Worm (Caenorhabditis elegans) whole organism, L2 larva: Measurements from ENCODE around the gene flp-3.
A peak's percentile ranks its signal among the peaks of the same experiment; 100 is the strongest.

Source experiments
- C34F6.9 ChIP-seq: fragments of 150-350 bp; optimal IDR thresholded peaks from 2 replicates; lab custom pipeline; 2014; ENCODE audit warnings: missing biosample characterization, missing genetic modification characterization
- F13H6.1 ChIP-seq: sonication (generic microtip); optimal IDR thresholded peaks from 2 replicates; lab custom pipeline; 2016; ENCODE audit warnings: missing genetic modification characterization, missing compliant biosample characterization
- R02D3.7 ChIP-seq: fragments of 150-350 bp; optimal IDR thresholded peaks from 2 replicates; lab custom pipeline; 2014; ENCODE audit warnings: missing biosample characterization, missing genetic modification characterization
- Y55F3AM.14 ChIP-seq: fragments of 200-800 bp; sonication (Bioruptor generic); optimal IDR thresholded peaks from 2 replicates; lab custom pipeline; 2018; ENCODE audit warnings: mild to moderate bottlenecking, missing genetic modification characterization, missing compliant biosample characterization
- ZK546.5 ChIP-seq: sonication (generic microtip); optimal IDR thresholded peaks from 2 replicates; lab custom pipeline; 2017; ENCODE audit warnings: missing biosample characterization, missing genetic modification characterization
- alr-1 ChIP-seq: fragments of 150-350 bp; optimal IDR thresholded peaks from 2 replicates; lab custom pipeline; 2014; ENCODE audit warnings: missing biosample characterization, missing genetic modification characterization
- aly-2 ChIP-seq: fragments of 150-350 bp; optimal IDR thresholded peaks from 2 replicates; lab custom pipeline; 2014; ENCODE audit warnings: missing biosample characterization, missing genetic modification characterization
- ama-1 ChIP-seq: fragments of 150-350 bp; optimal IDR thresholded peaks from 2 replicates; lab custom pipeline; 2018; ENCODE audit warnings: inconsistent platforms
- blmp-1 ChIP-seq: sonication (generic microtip); optimal IDR thresholded peaks from 2 replicates; lab custom pipeline; 2017; ENCODE audit warnings: missing genetic modification characterization, mild to moderate bottlenecking, missing compliant biosample characterization, antibody characterized with exemption, moderate library complexity; ENCODE audit not compliant: insufficient read depth
- ceh-16 ChIP-seq: fragments of 150-350 bp; optimal IDR thresholded peaks from 2 replicates; lab custom pipeline; 2014; ENCODE audit warnings: missing biosample characterization, missing genetic modification characterization
- ceh-82 ChIP-seq: fragments of 150-350 bp; optimal IDR thresholded peaks from 2 replicates; lab custom pipeline; 2014; ENCODE audit warnings: missing biosample characterization, missing genetic modification characterization
- crh-2 ChIP-seq: sonication (generic microtip); optimal IDR thresholded peaks from 2 replicates; lab custom pipeline; 2017; ENCODE audit warnings: missing biosample characterization, missing genetic modification characterization
- dmd-4 ChIP-seq: sonication (generic microtip); optimal IDR thresholded peaks from 2 replicates; lab custom pipeline; 2017; ENCODE audit warnings: missing biosample characterization, missing genetic modification characterization
- egl-27 ChIP-seq: sonication (generic microtip); optimal IDR thresholded peaks from 3 replicates; lab custom pipeline; 2017; ENCODE audit warnings: missing biosample characterization, missing genetic modification reagents, missing genetic modification characterization
- elt-1 ChIP-seq: fragments of 150-350 bp; optimal IDR thresholded peaks from 2 replicates; lab custom pipeline; 2014; ENCODE audit warnings: missing biosample characterization, missing genetic modification characterization
- elt-3 ChIP-seq: sonication (generic microtip); optimal IDR thresholded peaks from 2 replicates; lab custom pipeline; 2017; ENCODE audit warnings: missing biosample characterization, missing genetic modification characterization
- fos-1 ChIP-seq: fragments of 150-350 bp; optimal IDR thresholded peaks from 2 replicates; lab custom pipeline; 2014; ENCODE audit warnings: missing biosample characterization, missing genetic modification characterization
- gmeb-1 ChIP-seq: fragments of 150-350 bp; optimal IDR thresholded peaks from 2 replicates; lab custom pipeline; 2014; ENCODE audit warnings: missing biosample characterization, missing genetic modification characterization
- lin-11 ChIP-seq: fragments of 150-350 bp; sonication (generic microtip); optimal IDR thresholded peaks from 2 replicates; lab custom pipeline; 2014; ENCODE audit warnings: missing biosample characterization, missing genetic modification characterization, inconsistent platforms, mixed read lengths
- lin-39 ChIP-seq: fragments of 150-350 bp; optimal IDR thresholded peaks from 2 replicates; lab custom pipeline; 2014; ENCODE audit warnings: missing biosample characterization, missing genetic modification reagents, missing genetic modification characterization
- lsy-2 ChIP-seq, 2 experiments: fragments of 150-350 bp in 1 of 2; sonication (generic microtip) in 1 of 2; optimal IDR thresholded peaks; 2 replicates each; lab custom pipeline; 2014 to 2017; ENCODE audit warnings: missing biosample characterization in 2 of 2, missing genetic modification characterization in 2 of 2
- mab-5 ChIP-seq: fragments of 150-350 bp; optimal IDR thresholded peaks from 2 replicates; lab custom pipeline; 2014; ENCODE audit warnings: missing biosample characterization, missing genetic modification characterization
- mbf-1 ChIP-seq: sonication (generic microtip); optimal IDR thresholded peaks from 2 replicates; lab custom pipeline; 2017; ENCODE audit warnings: missing biosample characterization, missing genetic modification characterization
- mdl-1 ChIP-seq, 2 experiments: fragments of 150-350 bp in 1 of 2; sonication (generic microtip) in 1 of 2; optimal IDR thresholded peaks; 2 replicates each; lab custom pipeline; 2017; ENCODE audit warnings: missing biosample characterization in 2 of 2, missing genetic modification characterization in 2 of 2
- nhr-10 ChIP-seq: sonication (generic microtip); optimal IDR thresholded peaks from 2 replicates; lab custom pipeline; 2017; ENCODE audit warnings: missing biosample characterization, missing genetic modification characterization
- nhr-11 ChIP-seq: fragments of 150-350 bp; optimal IDR thresholded peaks from 2 replicates; lab custom pipeline; 2014; ENCODE audit warnings: missing biosample characterization, missing genetic modification characterization
- nhr-12 ChIP-seq: fragments of 150-350 bp; optimal IDR thresholded peaks from 2 replicates; lab custom pipeline; 2014; ENCODE audit warnings: missing biosample characterization, missing genetic modification characterization
- nhr-129 ChIP-seq: fragments of 150-350 bp; optimal IDR thresholded peaks from 2 replicates; lab custom pipeline; 2014; ENCODE audit warnings: missing biosample characterization, missing genetic modification characterization
- nhr-21 ChIP-seq: fragments of 150-350 bp; optimal IDR thresholded peaks from 2 replicates; lab custom pipeline; 2014; ENCODE audit warnings: missing biosample characterization, missing genetic modification characterization
- nhr-23 ChIP-seq: fragments of 150-350 bp; optimal IDR thresholded peaks from 2 replicates; lab custom pipeline; 2014; ENCODE audit warnings: missing biosample characterization, missing genetic modification reagents, missing genetic modification characterization
- nhr-237 ChIP-seq: fragments of 150-350 bp; optimal IDR thresholded peaks from 2 replicates; lab custom pipeline; 2014; ENCODE audit warnings: missing biosample characterization, missing genetic modification characterization
- nhr-25 ChIP-seq: fragments of 150-350 bp; sonication (generic microtip); optimal IDR thresholded peaks from 3 replicates; lab custom pipeline; 2014; ENCODE audit warnings: missing biosample characterization, missing genetic modification characterization
- nhr-6 ChIP-seq: fragments of 150-350 bp; optimal IDR thresholded peaks from 2 replicates; lab custom pipeline; 2014; ENCODE audit warnings: missing biosample characterization, missing genetic modification characterization
- nhr-77 ChIP-seq: fragments of 150-350 bp; optimal IDR thresholded peaks from 2 replicates; lab custom pipeline; 2014; ENCODE audit warnings: missing biosample characterization, missing genetic modification characterization
- peb-1 ChIP-seq: fragments of 150-350 bp; optimal IDR thresholded peaks from 2 replicates; lab custom pipeline; 2014; ENCODE audit warnings: missing biosample characterization, missing genetic modification characterization
- sem-4 ChIP-seq: fragments of 150-350 bp; optimal IDR thresholded peaks from 2 replicates; lab custom pipeline; 2014; ENCODE audit warnings: missing biosample characterization, missing genetic modification reagents, missing genetic modification characterization
- skn-1 ChIP-seq: sonication (generic microtip); optimal IDR thresholded peaks from 2 replicates; lab custom pipeline; 2017; ENCODE audit warnings: missing biosample characterization, missing genetic modification characterization
- sma-3 ChIP-seq: sonication (generic microtip); optimal IDR thresholded peaks from 2 replicates; lab custom pipeline; 2016; ENCODE audit warnings: missing genetic modification reagents, missing genetic modification characterization, missing compliant biosample characterization
- sma-9 ChIP-seq, 2 experiments: fragments of 150-350 bp in 1 of 2; sonication (generic microtip) in 1 of 2; optimal IDR thresholded peaks; 2 replicates each; lab custom pipeline; 2014 to 2016; ENCODE audit warnings: missing genetic modification characterization in 2 of 2, mild to moderate bottlenecking in 1 of 2, missing biosample characterization in 1 of 2, missing compliant biosample characterization in 1 of 2, missing genetic modification reagents in 1 of 2, moderate library complexity in 1 of 2
- snpc-4 ChIP-seq: fragments of 150-350 bp; optimal IDR thresholded peaks from 2 replicates; lab custom pipeline; 2014; ENCODE audit warnings: missing biosample characterization, missing genetic modification characterization
- unc-39 ChIP-seq: fragments of 150-350 bp; optimal IDR thresholded peaks from 2 replicates; lab custom pipeline; 2014; ENCODE audit warnings: missing biosample characterization, missing genetic modification characterization
- unc-55 ChIP-seq: fragments of 150-350 bp; sonication (generic microtip); optimal IDR thresholded peaks from 3 replicates; lab custom pipeline; 2014; ENCODE audit warnings: missing biosample characterization, missing genetic modification reagents, missing genetic modification characterization
- unc-62 ChIP-seq: fragments of 150-350 bp; optimal IDR thresholded peaks from 2 replicates; lab custom pipeline; 2014; ENCODE audit warnings: missing biosample characterization, missing genetic modification reagents, missing genetic modification characterization
- zag-1 ChIP-seq: fragments of 150-350 bp; optimal IDR thresholded peaks from 2 replicates; lab custom pipeline; 2014; ENCODE audit warnings: missing biosample characterization, missing genetic modification characterization
- ztf-1 ChIP-seq: fragments of 200-800 bp; sonication (Bioruptor generic); conservative IDR thresholded peaks from 2 replicates; pipeline ENCODE4 v1.3.6; 2022; ENCODE audit warnings: missing genetic modification characterization, missing compliant biosample characterization
- ztf-11 ChIP-seq: sonication (generic microtip); optimal IDR thresholded peaks from 2 replicates; lab custom pipeline; 2017; ENCODE audit warnings: missing biosample characterization, missing genetic modification characterization
- ztf-4 ChIP-seq: fragments of 150-350 bp; optimal IDR thresholded peaks from 2 replicates; lab custom pipeline; 2014; ENCODE audit warnings: missing biosample characterization, missing genetic modification characterization

flp-3 gene

DNA sequence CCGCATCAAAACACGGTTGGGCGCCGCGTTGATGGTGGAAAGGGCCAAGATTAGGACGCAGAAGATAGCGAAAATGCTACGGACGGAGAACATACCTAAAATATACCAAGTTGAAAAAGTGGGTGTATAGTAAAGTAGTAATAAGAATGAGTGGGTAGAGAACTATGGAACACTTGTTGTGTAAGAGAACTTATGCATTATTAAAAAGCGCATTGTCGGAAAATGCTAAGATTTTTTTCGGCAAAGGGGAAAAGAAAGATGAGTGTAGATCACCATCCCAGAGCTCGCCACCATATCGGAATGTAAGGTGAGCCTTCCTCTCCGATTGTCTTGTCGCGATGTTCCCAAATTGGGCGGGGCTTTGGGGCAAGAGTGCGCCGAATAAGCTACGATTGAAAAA, 4.9 kb downstream of the flp-3 start, which contains the start of gene flp-28:
Gene flp-28, minus strand, starts transcription at position 101 of the 400 bp plus-strand sequence.
- TF ChIP-seq skn-1 (tag; lab: Kevin White, UChicago) (no peak), lin-39 (tag; lab: Kevin White, UChicago) (no peak), ceh-16 (tag; lab: Kevin White, UChicago) (no peak), sem-4 (no peak), nhr-77 (tag; lab: Kevin White, UChicago) (no peak), R02D3.7 (tag; lab: Kevin White, UChicago) (no peak)

DNA sequence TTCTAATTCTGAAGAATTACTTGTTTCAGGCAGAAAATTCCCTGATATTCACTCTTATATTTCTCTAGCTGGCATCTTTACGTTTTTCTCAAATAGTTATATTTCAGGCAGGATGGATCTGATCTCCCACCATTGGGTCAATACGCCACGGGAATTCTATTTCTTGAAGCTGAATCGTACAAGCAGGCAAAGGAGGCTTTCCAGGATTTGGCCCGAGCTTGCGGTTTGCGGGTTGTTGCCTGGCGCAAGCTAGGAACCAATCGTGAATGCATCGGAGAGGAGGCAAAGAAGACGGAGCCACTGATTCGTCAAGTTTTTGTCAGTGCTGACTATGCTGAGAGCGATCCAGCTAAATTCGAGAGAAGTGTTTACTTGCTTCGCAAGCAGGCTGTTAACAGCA, 7.7 kb downstream of the flp-3 start:
- no peak for TF ChIP-seq sma-9 (GFP tag; optimal IDR thresholded peaks at IDR 0.05; lab: Kevin White, UChicago)
- TF ChIP-seq sma-9 (tag; optimal IDR thresholded peaks at IDR 0.05; lab: Kevin White, UChicago), result no peak
- no peak for TF ChIP-seq ztf-4 (tag; lab: Kevin White, UChicago)
- no peak for TF ChIP-seq snpc-4 (tag; lab: Kevin White, UChicago)
- TF ChIP-seq unc-39 (tag; lab: Kevin White, UChicago), result no peak
- TF ChIP-seq nhr-23 (tag; lab: Kevin White, UChicago), result no peak
- no peak for TF ChIP-seq ceh-82 (tag; lab: Kevin White, UChicago)
- TF ChIP-seq egl-27 (tag; lab: Kevin White, UChicago), result no peak
- TF ChIP-seq nhr-237, result no peak
- TF ChIP-seq lin-11 (tag; lab: Kevin White, UChicago), result no peak
- TF ChIP-seq sem-4, result no peak
- TF ChIP-seq nhr-11 (tag; lab: Kevin White, UChicago), result no peak

DNA sequence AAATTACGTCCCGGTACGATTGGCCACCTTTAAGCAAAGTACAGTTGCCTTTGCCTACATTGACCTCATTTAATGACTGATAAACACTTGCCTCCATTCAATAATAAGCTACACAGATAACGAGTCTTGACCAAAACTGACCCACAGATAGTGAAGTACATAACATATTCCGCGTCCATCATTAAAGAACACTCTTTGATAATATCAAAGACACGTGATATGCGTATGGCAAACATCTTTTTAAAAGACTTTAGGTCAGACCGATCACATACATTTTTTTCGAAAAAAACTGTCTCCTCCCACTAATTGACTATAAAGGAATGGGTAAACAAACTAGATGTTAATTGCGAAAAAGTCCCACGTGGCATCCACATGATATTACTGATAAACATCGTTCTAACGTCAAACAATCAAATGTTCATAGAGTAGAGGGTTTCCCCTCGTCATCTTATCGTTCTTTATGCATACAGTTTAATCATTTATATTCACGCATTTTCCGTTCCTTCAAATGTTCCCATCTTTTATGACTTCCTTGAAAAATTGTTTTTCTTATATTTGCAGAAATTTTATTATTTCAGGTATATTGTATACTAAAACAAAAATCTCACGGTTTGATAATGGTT, 8.6 kb downstream of the flp-3 start, which contains the start of gene W07E11.1:
Gene W07E11.1, plus strand, starts transcription at position 573 of the 623 bp plus-strand sequence.
- TF ChIP-seq gmeb-1 (tag; lab: Kevin White, UChicago) (peak; percentile 40), sem-4 (no peak), Y55F3AM.14 (GFP tag; lab: Kevin White, UChicago) (no peak), nhr-237 (no peak), nhr-77 (tag; lab: Kevin White, UChicago) (no peak), ceh-82 (tag; lab: Kevin White, UChicago) (no peak), R02D3.7 (tag; lab: Kevin White, UChicago) (no peak), aly-2 (tag; lab: Kevin White, UChicago) (no peak), nhr-23 (tag; lab: Kevin White, UChicago) (no peak), nhr-10 (tag; lab: Kevin White, UChicago) (no peak), C34F6.9 (tag; lab: Kevin White, UChicago) (no peak), nhr-21 (tag; lab: Kevin White, UChicago) (peak; percentile 63), unc-55 (no peak), F13H6.1 (tag; lab: Kevin White, UChicago) (peak; percentile 87), peb-1 (no peak), nhr-129 (tag; lab: Kevin White, UChicago) (peak; percentile 21), mbf-1 (no peak), zag-1 (tag; lab: Kevin White, UChicago) (no peak), ztf-4 (tag; lab: Kevin White, UChicago) (no peak), lin-39 (tag; lab: Kevin White, UChicago) (no peak), elt-3 (tag; lab: Kevin White, UChicago) (no peak), nhr-25 (tag; lab: Kevin White, UChicago) (no peak), blmp-1 (tag; lab: Kevin White, UChicago) (no peak), mab-5 (tag; lab: Kevin White, UChicago) (no peak), ztf-1 (GFP tag; lab: Robert Waterston, UW) (no peak), ama-1 (no peak), lsy-2 (tag; optimal IDR thresholded peaks at IDR 0.05; lab: Kevin White, UChicago) (peak in 1 of 2 experiments; percentile 21), nhr-12 (tag; lab: Kevin White, UChicago) (no peak), fos-1 (tag; lab: Kevin White, UChicago) (peak; percentile 39), unc-39 (tag; lab: Kevin White, UChicago) (no peak), crh-2 (tag; lab: Kevin White, UChicago) (peak; percentile 79), unc-62 (GFP tag; lab: Kevin White, UChicago) (no peak), egl-27 (tag; lab: Kevin White, UChicago) (no peak), lin-11 (tag; lab: Kevin White, UChicago) (no peak), dmd-4 (no peak), sma-9 (GFP tag; optimal IDR thresholded peaks at IDR 0.05; lab: Kevin White, UChicago) (peak; percentile 85), sma-9 (tag; optimal IDR thresholded peaks at IDR 0.05; lab: Kevin White, UChicago) (no peak), ZK546.5 (tag; lab: Kevin White, UChicago) (no peak), alr-1 (tag; lab: Kevin White, UChicago) (no peak), elt-1 (tag; lab: Kevin White, UChicago) (no peak), snpc-4 (tag; lab: Kevin White, UChicago) (no peak), sma-3 (peak; percentile 73), nhr-6 (no peak), nhr-11 (tag; lab: Kevin White, UChicago) (no peak), ztf-11 (no peak), mdl-1 (tag; optimal IDR thresholded peaks at IDR 0.05; lab: Kevin White, UChicago) (peak in 1 of 2 experiments; percentile 20), ceh-16 (tag; lab: Kevin White, UChicago) (no peak)
